Fruit fly (Drosophila melanogaster) whole organism, embryonic: ENCODE measurements around the gene CG15517.
A peak's percentile ranks its signal among the peaks of the same experiment; 100 is the strongest.

Experiments
- Asciz ChIP-seq: fragments of 200-800 bp; sonication (Bioruptor generic); optimal IDR thresholded peaks from 2 replicates; lab custom pipeline; 2017; ENCODE audit warnings: missing biosample characterization, mild to moderate bottlenecking, missing genetic modification characterization, missing genetic modification reagents
- BEAF-32 ChIP-seq: fragments of 200-800 bp; sonication (Bioruptor generic); optimal IDR thresholded peaks from 3 replicates; lab custom pipeline; 2017; ENCODE audit warnings: missing biosample characterization, missing genetic modification characterization, mild to moderate bottlenecking, moderate library complexity, missing genetic modification reagents
- CG10147 ChIP-seq: fragments of 200-800 bp; sonication (Bioruptor generic); optimal IDR thresholded peaks from 2 replicates; lab custom pipeline; 2019; ENCODE audit warnings: missing biosample characterization, mild to moderate bottlenecking, missing genetic modification characterization, moderate library complexity
- CG11085 ChIP-seq: fragments of 200-800 bp; sonication (Bioruptor generic); IDR thresholded peaks from 2 replicates; pipeline ENCODE4 v1.3.6; 2022; ENCODE audit warnings: missing biosample characterization, missing genetic modification characterization
- CG11504 ChIP-seq: fragments of 200-800 bp; sonication (Bioruptor generic); optimal IDR thresholded peaks from 3 replicates; lab custom pipeline; 2019; ENCODE audit warnings: missing biosample characterization, mild to moderate bottlenecking, missing genetic modification characterization, moderate library complexity
- CG12071 ChIP-seq: fragments of 200-800 bp; sonication (Bioruptor generic); optimal IDR thresholded peaks from 3 replicates; lab custom pipeline; 2018; ENCODE audit warnings: missing biosample characterization, mild to moderate bottlenecking, missing genetic modification characterization
- CG13775 ChIP-seq: fragments of 200-800 bp; sonication (Bioruptor generic); optimal IDR thresholded peaks from 3 replicates; lab custom pipeline; 2017; ENCODE audit warnings: missing biosample characterization, mild to moderate bottlenecking, missing genetic modification characterization
- CG1602 ChIP-seq: fragments of 200-800 bp; sonication (Bioruptor generic); optimal IDR thresholded peaks from 3 replicates; lab custom pipeline; 2016; ENCODE audit warnings: missing biosample characterization, missing genetic modification characterization
- CG17359 ChIP-seq: fragments of 200-800 bp; sonication (Bioruptor generic); optimal IDR thresholded peaks from 3 replicates; lab custom pipeline; 2018; ENCODE audit warnings: missing biosample characterization, mild to moderate bottlenecking, missing genetic modification characterization, moderate library complexity
- CG1832 ChIP-seq: fragments of 200-800 bp; sonication (Bioruptor generic); optimal IDR thresholded peaks from 2 replicates; lab custom pipeline; 2017; ENCODE audit warnings: missing biosample characterization, mild to moderate bottlenecking, missing genetic modification characterization, inconsistent platforms
- CG2678 ChIP-seq: fragments of 200-800 bp; sonication (Bioruptor generic); optimal IDR thresholded peaks from 3 replicates; lab custom pipeline; 2019; ENCODE audit warnings: missing biosample characterization, mild to moderate bottlenecking, missing genetic modification characterization, moderate library complexity
- CG31365 ChIP-seq: fragments of 200-800 bp; sonication (Bioruptor generic); optimal IDR thresholded peaks from 2 replicates; lab custom pipeline; 2018; ENCODE audit warnings: missing biosample characterization, mild to moderate bottlenecking, missing genetic modification characterization
- CG33557 ChIP-seq: fragments of 200-800 bp; sonication (Bioruptor generic); optimal IDR thresholded peaks from 2 replicates; lab custom pipeline; 2019; ENCODE audit warnings: missing biosample characterization, mild to moderate bottlenecking, missing genetic modification characterization, moderate library complexity
- CG4328 ChIP-seq: fragments of 200-800 bp; sonication (Bioruptor generic); optimal IDR thresholded peaks from 3 replicates; lab custom pipeline; 2017; ENCODE audit warnings: missing biosample characterization, missing genetic modification reagents, missing genetic modification characterization
- CG6683 ChIP-seq: fragments of 200-800 bp; sonication (Bioruptor generic); optimal IDR thresholded peaks from 2 replicates; lab custom pipeline; 2017; ENCODE audit warnings: missing biosample characterization, mild to moderate bottlenecking, missing genetic modification characterization, missing genetic modification reagents
- CG7839 ChIP-seq: fragments of 200-800 bp; sonication (Bioruptor generic); optimal IDR thresholded peaks from 3 replicates; lab custom pipeline; 2018; ENCODE audit warnings: missing biosample characterization, mild to moderate bottlenecking, missing genetic modification characterization, moderate library complexity
- CG9437 ChIP-seq: fragments of 200-800 bp; sonication (Bioruptor generic); optimal IDR thresholded peaks from 2 replicates; lab custom pipeline; 2018; ENCODE audit warnings: missing biosample characterization, mild to moderate bottlenecking, missing genetic modification characterization
- Dip3 ChIP-seq: fragments of 200-800 bp; sonication (Bioruptor generic); optimal IDR thresholded peaks from 3 replicates; lab custom pipeline; 2016; ENCODE audit warnings: missing biosample characterization, missing genetic modification characterization
- Gsc ChIP-seq: fragments of 200-800 bp; sonication (Bioruptor generic); IDR thresholded peaks from 2 replicates; pipeline ENCODE4 v1.3.6; 2022; ENCODE audit warnings: missing biosample characterization, missing genetic modification characterization
- Kr ChIP-seq: fragments of 200-800 bp; sonication (Bioruptor generic); optimal IDR thresholded peaks from 2 replicates; lab custom pipeline; 2017; ENCODE audit warnings: missing biosample characterization, mild to moderate bottlenecking, missing genetic modification characterization
- Meics ChIP-seq: fragments of 200-800 bp; sonication (Bioruptor generic); optimal IDR thresholded peaks from 2 replicates; lab custom pipeline; 2017; ENCODE audit warnings: missing biosample characterization, mild to moderate bottlenecking, missing genetic modification characterization
- Pdp1 ChIP-seq, 2 experiments: fragments of 200-800 bp; sonication (Bioruptor generic); optimal IDR thresholded peaks; 3 replicates each; lab custom pipeline; 2016; ENCODE audit warnings: missing biosample characterization in 2 of 2, missing genetic modification characterization in 2 of 2, mild to moderate bottlenecking in 1 of 2, moderate library complexity in 1 of 2
- Sox100B ChIP-seq: fragments of 200-800 bp; sonication (Bioruptor generic); optimal IDR thresholded peaks from 3 replicates; lab custom pipeline; 2018; ENCODE audit warnings: missing biosample characterization, mild to moderate bottlenecking, missing genetic modification characterization
- ac ChIP-seq: fragments of 200-800 bp; sonication (Bioruptor generic); optimal IDR thresholded peaks from 3 replicates; lab custom pipeline; 2017; ENCODE audit warnings: missing biosample characterization, mild to moderate bottlenecking, missing genetic modification characterization
- bowl ChIP-seq: fragments of 200-800 bp; sonication (Bioruptor generic); IDR thresholded peaks from 2 replicates; pipeline ENCODE4 v1.3.6; 2022; ENCODE audit warnings: missing biosample characterization, missing genetic modification characterization
- bsh ChIP-seq, 2 experiments: fragments of 200-800 bp; sonication (Bioruptor generic); optimal IDR thresholded peaks; 2 replicates each; lab custom pipeline; 2017 to 2018; ENCODE audit warnings: mild to moderate bottlenecking in 2 of 2, missing biosample characterization in 2 of 2, missing genetic modification characterization in 2 of 2, moderate library complexity in 1 of 2
- chinmo ChIP-seq: fragments of 200-800 bp; sonication (Bioruptor generic); IDR thresholded peaks from 4 replicates; pipeline ENCODE4 v1.3.6; 2022; ENCODE audit warnings: missing biosample characterization, missing genetic modification characterization; ENCODE audit not compliant: partially characterized antibody
- cwo ChIP-seq: fragments of 200-800 bp; sonication (Bioruptor generic); optimal IDR thresholded peaks from 3 replicates; lab custom pipeline; 2017; ENCODE audit warnings: missing biosample characterization, missing genetic modification characterization, mild to moderate bottlenecking, moderate library complexity, missing genetic modification reagents
- dmrt99B ChIP-seq: fragments of 200-800 bp; sonication (Bioruptor generic); optimal IDR thresholded peaks from 2 replicates; lab custom pipeline; 2018; ENCODE audit warnings: missing biosample characterization, mild to moderate bottlenecking, missing genetic modification characterization, moderate library complexity
- eyg ChIP-seq: fragments of 200-800 bp; sonication (Bioruptor generic); optimal IDR thresholded peaks from 3 replicates; lab custom pipeline; 2016; ENCODE audit warnings: missing biosample characterization, missing genetic modification characterization
- gce ChIP-seq: fragments of 200-800 bp; sonication (Bioruptor generic); IDR thresholded peaks from 3 replicates; pipeline ENCODE4 v1.3.6; 2022; ENCODE audit warnings: missing biosample characterization, missing genetic modification characterization
- hb ChIP-seq: fragments of 200-800 bp; sonication (Bioruptor generic); IDR thresholded peaks from 3 replicates; pipeline ENCODE4 v1.3.6; 2022; ENCODE audit warnings: missing biosample characterization, missing genetic modification characterization; ENCODE audit not compliant: partially characterized antibody
- hkb ChIP-seq, 2 experiments: fragments of 200-800 bp in 1 of 2; fragments of >200 bp in 1 of 2; sonication (Bioruptor generic) in 1 of 2; IDR thresholded peaks in 1 of 2; optimal IDR thresholded peaks in 1 of 2; 2 replicates each; pipeline versions ENCODE4 v1.3.6 to Lab custom; 2017 to 2022; ENCODE audit warnings: missing biosample characterization in 1 of 2, missing genetic modification characterization in 1 of 2
- insv ChIP-seq, 2 experiments: fragments of 200-800 bp; sonication (Bioruptor generic); optimal IDR thresholded peaks; 3 replicates each; lab custom pipeline; 2016 to 2018; ENCODE audit warnings: missing biosample characterization in 2 of 2, missing genetic modification characterization in 2 of 2
- knrl ChIP-seq: fragments of 200-800 bp; sonication (Bioruptor generic); IDR thresholded peaks from 3 replicates; pipeline ENCODE4 v1.3.6; 2022; ENCODE audit warnings: missing biosample characterization, missing genetic modification characterization; ENCODE audit not compliant: partially characterized antibody
- mld ChIP-seq: fragments of 200-800 bp; sonication (Bioruptor generic); IDR thresholded peaks from 3 replicates; pipeline ENCODE4 v1.3.6; 2022; ENCODE audit warnings: missing biosample characterization, missing genetic modification characterization; ENCODE audit not compliant: partially characterized antibody
- nerfin-1 ChIP-seq: fragments of 200-800 bp; sonication (Bioruptor generic); optimal IDR thresholded peaks from 3 replicates; lab custom pipeline; 2019; ENCODE audit warnings: missing biosample characterization, mild to moderate bottlenecking, missing genetic modification characterization, moderate library complexity
- run ChIP-seq: fragments of 200-800 bp; sonication (Bioruptor generic); optimal IDR thresholded peaks from 3 replicates; lab custom pipeline; 2018; ENCODE audit warnings: missing biosample characterization, mild to moderate bottlenecking, missing genetic modification characterization
- sc ChIP-seq, 3 experiments: fragments of >200 bp in 2 of 3; fragments of 200-800 bp in 1 of 3; sonication (Bioruptor generic) in 1 of 3; optimal IDR thresholded peaks; 2 replicates in 2 of 3; 3 replicates in 1 of 3; lab custom pipeline; 2017; ENCODE audit warnings: mild to moderate bottlenecking in 1 of 3, missing biosample characterization in 1 of 3, missing genetic modification characterization in 1 of 3, missing genetic modification reagents in 1 of 3
- slbo ChIP-seq: fragments of 200-800 bp; sonication (Bioruptor generic); IDR thresholded peaks from 2 replicates; pipeline ENCODE4 v1.3.6; 2022; ENCODE audit warnings: missing biosample characterization, missing genetic modification characterization
- sna ChIP-seq: fragments of 200-800 bp; sonication (Bioruptor generic); IDR thresholded peaks from 2 replicates; pipeline ENCODE4 v1.3.6; 2022; ENCODE audit warnings: missing biosample characterization, missing genetic modification characterization; ENCODE audit not compliant: partially characterized antibody
- sqz ChIP-seq: fragments of 200-800 bp; sonication (Bioruptor generic); optimal IDR thresholded peaks from 3 replicates; lab custom pipeline; 2018; ENCODE audit warnings: missing biosample characterization, mild to moderate bottlenecking, missing genetic modification characterization
- stwl ChIP-seq: fragments of 200-800 bp; sonication (Bioruptor generic); optimal IDR thresholded peaks from 3 replicates; lab custom pipeline; 2018; ENCODE audit warnings: missing biosample characterization, mild to moderate bottlenecking, missing genetic modification characterization, moderate library complexity
- tll ChIP-seq, 2 experiments: fragments of 200-800 bp in 1 of 2; fragments of >200 bp in 1 of 2; sonication (Bioruptor generic) in 1 of 2; optimal IDR thresholded peaks; 2 replicates each; lab custom pipeline; 2017 to 2019; ENCODE audit warnings: missing biosample characterization in 2 of 2, missing genetic modification characterization in 2 of 2, mild to moderate bottlenecking in 1 of 2, moderate library complexity in 1 of 2
- unpg ChIP-seq: fragments of 200-800 bp; sonication (Bioruptor generic); optimal IDR thresholded peaks from 3 replicates; lab custom pipeline; 2018; ENCODE audit warnings: missing biosample characterization, mild to moderate bottlenecking, missing genetic modification characterization, moderate library complexity
- zf30C ChIP-seq: fragments of 200-800 bp; sonication (Bioruptor generic); optimal IDR thresholded peaks from 3 replicates; lab custom pipeline; 2018; ENCODE audit warnings: missing biosample characterization, mild to moderate bottlenecking, missing genetic modification characterization

The CG15517 gene

dm6 chr3R:29868676-29869349, 34.8 kb downstream of the CG15517 start, which contains the start of gene Zip99C (continued):
- TF ChIP-seq stwl (peak; percentile 61), Kr (GFP tag; lab: Kevin White, UChicago) (no peak), sc (optimal IDR thresholded peaks at IDR 0.05; lab: Kevin White, UChicago) (no peak), sc (GFP tag; optimal IDR thresholded peaks at IDR 0.05; lab: Kevin White, UChicago) (no peak), insv (GFP tag; optimal IDR thresholded peaks at IDR 0.05; lab: Kevin White, UChicago) (peak in 1 of 2 experiments; percentile 28), CG10147 (GFP tag; lab: Kevin White, UChicago) (no peak), hb (GFP tag; lab: Robert Waterston, UW) (peak; percentile 83), bsh (GFP tag; optimal IDR thresholded peaks at IDR 0.05; lab: Kevin White, UChicago) (no peak), CG2678 (peak; percentile 55), bowl (GFP tag; lab: Robert Waterston, UW) (no peak), nerfin-1 (tag; lab: Kevin White, UChicago) (no peak), CG11085 (no peak), knrl (GFP tag; lab: Robert Waterston, UW) (peak; percentile 94), Sox100B (GFP tag; lab: Kevin White, UChicago) (no peak), CG1832 (GFP tag; lab: Kevin White, UChicago) (no peak), dmrt99B (no peak), CG33557 (no peak), Pdp1 (GFP tag; optimal IDR thresholded peaks at IDR 0.05; lab: Kevin White, UChicago) (no peak), ac (GFP tag; lab: Kevin White, UChicago) (no peak), BEAF-32 (GFP tag; lab: Kevin White, UChicago) (peak; percentile 94), CG13775 (GFP tag; lab: Kevin White, UChicago) (peak; percentile 50), CG31365 (tag; lab: Kevin White, UChicago) (no peak), run (no peak), Gsc (GFP tag; lab: Robert Waterston, UW) (no peak), CG7839 (tag; lab: Kevin White, UChicago) (peak; percentile 11), slbo (GFP tag; lab: Robert Waterston, UW) (peak; percentile 63), Dip3 (GFP tag; lab: Kevin White, UChicago) (peak; percentile 35), CG12071 (GFP tag; lab: Kevin White, UChicago) (no peak), CG11504 (tag; lab: Kevin White, UChicago) (no peak), cwo (GFP tag; lab: Kevin White, UChicago) (no peak), CG9437 (GFP tag; lab: Kevin White, UChicago) (no peak), Meics (peak; percentile 21), zf30C (GFP tag; lab: Kevin White, UChicago) (no peak), sqz (GFP tag; lab: Kevin White, UChicago) (no peak), CG4328 (peak; percentile 2), tll (GFP tag; optimal IDR thresholded peaks at IDR 0.05; lab: Kevin White, UChicago) (peak in 1 of 2 experiments; percentile 18), CG1602 (peak; percentile 23), mld (peak; percentile 81), chinmo (GFP tag; lab: Robert Waterston, UW) (peak; percentile 92; the same call in 3 of the 4 replicates), hkb (optimal IDR thresholded peaks at IDR 0.05; lab: Kevin White, UChicago) (peak; percentile 55), hkb (GFP tag; IDR thresholded peaks at IDR 0.05; lab: Robert Waterston, UW) (0 out of 2 replicates have a peak, but pooled peaks have one; percentile 23), sna (peak; percentile 94), Asciz (GFP tag; lab: Kevin White, UChicago) (peak; percentile 11), CG17359 (tag; lab: Kevin White, UChicago) (no peak), gce (no peak), unpg (GFP tag; lab: Kevin White, UChicago) (peak; percentile 31), CG6683 (GFP tag; lab: Kevin White, UChicago) (no peak), eyg (GFP tag; lab: Kevin White, UChicago) (no peak)
